Worm (Caenorhabditis elegans) whole organism, young adult: ENCODE results near the gene F35D2.3.

Source experiments
- ets-4 ChIP-seq: fragments of 200-800 bp; sonication (Bioruptor generic); optimal IDR thresholded peaks from 2 replicates; lab custom pipeline; 2018; ENCODE audit warnings: mild to moderate bottlenecking, missing genetic modification characterization, missing compliant biosample characterization
- mcd-1 ChIP-seq: fragments of 200-800 bp; sonication (Bioruptor generic); IDR thresholded peaks from 2 replicates; pipeline ENCODE4 v1.3.6; 2022; ENCODE audit warnings: missing genetic modification reagents, missing genetic modification characterization, missing compliant biosample characterization

DNA sequence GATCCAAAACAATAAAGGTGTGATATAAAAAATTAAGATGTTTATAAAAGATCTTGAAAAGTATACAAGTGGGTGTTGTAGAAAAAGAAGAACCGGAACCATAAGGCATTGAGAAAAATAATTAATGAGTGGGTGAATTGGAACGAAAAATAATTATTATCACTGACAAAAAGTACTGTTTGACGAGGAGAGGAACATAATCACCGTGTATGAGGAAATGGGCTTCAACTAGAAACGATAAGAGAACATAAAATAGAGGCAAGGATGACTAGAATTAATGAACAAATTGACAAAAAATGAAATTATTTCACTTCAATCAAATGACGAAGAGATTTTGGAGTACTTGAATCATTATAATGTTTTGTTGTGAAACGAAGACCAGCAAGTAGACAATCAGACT, 47.8 kb downstream of the F35D2.3 start:
- TF ChIP-seq mcd-1 (GFP tag; lab: Robert Waterston, UW) (no peak), ets-4 (GFP tag; lab: Kevin White, UChicago) (no peak)
